Worm (Caenorhabditis elegans) whole organism, mixed stage, embryonic: ENCODE measurements around the gene ZK488.5.

Experiments used
- ceh-39 ChIP-seq: fragments of 150-350 bp; optimal IDR thresholded peaks from 2 replicates; lab custom pipeline; 2014; ENCODE audit warnings: missing biosample characterization, missing genetic modification characterization
- ces-1 ChIP-seq: fragments of 150-350 bp; optimal IDR thresholded peaks from 2 replicates; lab custom pipeline; 2014; ENCODE audit warnings: missing biosample characterization, missing genetic modification reagents, missing genetic modification characterization
- elt-1 ChIP-seq: sonication (generic microtip); optimal IDR thresholded peaks from 2 replicates; lab custom pipeline; 2017; ENCODE audit warnings: missing genetic modification characterization, mild to moderate bottlenecking, missing compliant biosample characterization, antibody characterized with exemption, moderate library complexity, borderline replicate concordance; ENCODE audit not compliant: insufficient read depth
- hlh-1 ChIP-seq: fragments of 150-350 bp; optimal IDR thresholded peaks from 2 replicates; lab custom pipeline; 2014; ENCODE audit warnings: missing biosample characterization, missing genetic modification reagents, missing genetic modification characterization
- lin-13 ChIP-seq: fragments of 150-350 bp; optimal IDR thresholded peaks from 2 replicates; lab custom pipeline; 2014; ENCODE audit warnings: missing biosample characterization, missing genetic modification characterization
- mep-1 ChIP-seq: fragments of 150-350 bp; optimal IDR thresholded peaks from 2 replicates; lab custom pipeline; 2017; ENCODE audit warnings: missing biosample characterization, missing genetic modification reagents, missing genetic modification characterization, inconsistent platforms
- nhr-12 ChIP-seq: fragments of 150-350 bp; optimal IDR thresholded peaks from 2 replicates; lab custom pipeline; 2014; ENCODE audit warnings: missing biosample characterization, missing genetic modification characterization
- nhr-237 ChIP-seq: fragments of 150-350 bp; optimal IDR thresholded peaks from 2 replicates; lab custom pipeline; 2014; ENCODE audit warnings: missing biosample characterization, missing genetic modification characterization
- pha-4 ChIP-seq: fragments of 150-350 bp; optimal IDR thresholded peaks from 2 replicates; lab custom pipeline; 2018; ENCODE audit warnings: missing biosample characterization, missing genetic modification reagents, missing genetic modification characterization
- sem-2 ChIP-seq: fragments of 200-800 bp; sonication (Bioruptor generic); optimal IDR thresholded peaks from 2 replicates; lab custom pipeline; 2018; ENCODE audit warnings: mild to moderate bottlenecking, missing genetic modification characterization, missing compliant biosample characterization
- unc-62 ChIP-seq: fragments of 150-350 bp; optimal IDR thresholded peaks from 2 replicates; lab custom pipeline; 2014; ENCODE audit warnings: missing biosample characterization, missing genetic modification reagents, missing genetic modification characterization

- TF ChIP-seq hlh-1 (tag; lab: Kevin White, UChicago), result no peak
- TF ChIP-seq unc-62 (GFP tag; lab: Kevin White, UChicago), result no peak
- TF ChIP-seq ceh-39 (tag; lab: Kevin White, UChicago), result no peak
- TF ChIP-seq ces-1 (GFP tag; lab: Kevin White, UChicago), result no peak
- TF ChIP-seq elt-1 (tag; lab: Kevin White, UChicago), result no peak
- no peak for TF ChIP-seq pha-4 (tag; lab: Kevin White, UChicago)
- TF ChIP-seq lin-13, result no peak
- TF ChIP-seq nhr-12, result no peak
- no peak for TF ChIP-seq sem-2 (GFP tag; lab: Kevin White, UChicago)
- TF ChIP-seq mep-1 (tag; lab: Kevin White, UChicago), result no peak
- no peak for TF ChIP-seq nhr-237 (tag; lab: Kevin White, UChicago)
Measured at ce11 chrV:578977-579376, 14.1 kb upstream of the ZK488.5 start, which contains the start of gene K06H6.4.
